Worm (Caenorhabditis elegans) whole organism, L2 larva: Measurements from ENCODE around the gene ZK1098.3.

Source experiments
- C34F6.9 ChIP-seq: fragments of 150-350 bp; optimal IDR thresholded peaks from 2 replicates; lab custom pipeline; 2014; ENCODE audit warnings: missing biosample characterization, missing genetic modification characterization
- F13H6.1 ChIP-seq: sonication (generic microtip); optimal IDR thresholded peaks from 2 replicates; lab custom pipeline; 2016; ENCODE audit warnings: missing genetic modification characterization, missing compliant biosample characterization
- R02D3.7 ChIP-seq: fragments of 150-350 bp; optimal IDR thresholded peaks from 2 replicates; lab custom pipeline; 2014; ENCODE audit warnings: missing biosample characterization, missing genetic modification characterization
- Y55F3AM.14 ChIP-seq: fragments of 200-800 bp; sonication (Bioruptor generic); optimal IDR thresholded peaks from 2 replicates; lab custom pipeline; 2018; ENCODE audit warnings: mild to moderate bottlenecking, missing genetic modification characterization, missing compliant biosample characterization
- ZK546.5 ChIP-seq: sonication (generic microtip); optimal IDR thresholded peaks from 2 replicates; lab custom pipeline; 2017; ENCODE audit warnings: missing biosample characterization, missing genetic modification characterization
- alr-1 ChIP-seq: fragments of 150-350 bp; optimal IDR thresholded peaks from 2 replicates; lab custom pipeline; 2014; ENCODE audit warnings: missing biosample characterization, missing genetic modification characterization
- aly-2 ChIP-seq: fragments of 150-350 bp; optimal IDR thresholded peaks from 2 replicates; lab custom pipeline; 2014; ENCODE audit warnings: missing biosample characterization, missing genetic modification characterization
- ama-1 ChIP-seq: fragments of 150-350 bp; optimal IDR thresholded peaks from 2 replicates; lab custom pipeline; 2018; ENCODE audit warnings: inconsistent platforms
- blmp-1 ChIP-seq: sonication (generic microtip); optimal IDR thresholded peaks from 2 replicates; lab custom pipeline; 2017; ENCODE audit warnings: missing genetic modification characterization, mild to moderate bottlenecking, missing compliant biosample characterization, antibody characterized with exemption, moderate library complexity; ENCODE audit not compliant: insufficient read depth
- crh-2 ChIP-seq: sonication (generic microtip); optimal IDR thresholded peaks from 2 replicates; lab custom pipeline; 2017; ENCODE audit warnings: missing biosample characterization, missing genetic modification characterization
- dmd-4 ChIP-seq: sonication (generic microtip); optimal IDR thresholded peaks from 2 replicates; lab custom pipeline; 2017; ENCODE audit warnings: missing biosample characterization, missing genetic modification characterization
- egl-27 ChIP-seq: sonication (generic microtip); optimal IDR thresholded peaks from 3 replicates; lab custom pipeline; 2017; ENCODE audit warnings: missing biosample characterization, missing genetic modification reagents, missing genetic modification characterization
- elt-1 ChIP-seq: fragments of 150-350 bp; optimal IDR thresholded peaks from 2 replicates; lab custom pipeline; 2014; ENCODE audit warnings: missing biosample characterization, missing genetic modification characterization
- elt-3 ChIP-seq: sonication (generic microtip); optimal IDR thresholded peaks from 2 replicates; lab custom pipeline; 2017; ENCODE audit warnings: missing biosample characterization, missing genetic modification characterization
- fos-1 ChIP-seq: fragments of 150-350 bp; optimal IDR thresholded peaks from 2 replicates; lab custom pipeline; 2014; ENCODE audit warnings: missing biosample characterization, missing genetic modification characterization
- gmeb-1 ChIP-seq: fragments of 150-350 bp; optimal IDR thresholded peaks from 2 replicates; lab custom pipeline; 2014; ENCODE audit warnings: missing biosample characterization, missing genetic modification characterization
- lin-11 ChIP-seq: fragments of 150-350 bp; sonication (generic microtip); optimal IDR thresholded peaks from 2 replicates; lab custom pipeline; 2014; ENCODE audit warnings: missing biosample characterization, missing genetic modification characterization, inconsistent platforms, mixed read lengths
- lin-13 ChIP-seq: fragments of 150-350 bp; optimal IDR thresholded peaks from 2 replicates; lab custom pipeline; 2014; ENCODE audit warnings: missing biosample characterization, missing genetic modification reagents, missing genetic modification characterization
- lsy-2 ChIP-seq, 2 experiments: fragments of 150-350 bp in 1 of 2; sonication (generic microtip) in 1 of 2; optimal IDR thresholded peaks; 2 replicates each; lab custom pipeline; 2014 to 2017; ENCODE audit warnings: missing biosample characterization in 2 of 2, missing genetic modification characterization in 2 of 2
- mab-5 ChIP-seq: fragments of 150-350 bp; optimal IDR thresholded peaks from 2 replicates; lab custom pipeline; 2014; ENCODE audit warnings: missing biosample characterization, missing genetic modification characterization
- mdl-1 ChIP-seq, 2 experiments: fragments of 150-350 bp in 1 of 2; sonication (generic microtip) in 1 of 2; optimal IDR thresholded peaks; 2 replicates each; lab custom pipeline; 2017; ENCODE audit warnings: missing biosample characterization in 2 of 2, missing genetic modification characterization in 2 of 2
- nhr-10 ChIP-seq: sonication (generic microtip); optimal IDR thresholded peaks from 2 replicates; lab custom pipeline; 2017; ENCODE audit warnings: missing biosample characterization, missing genetic modification characterization
- nhr-11 ChIP-seq: fragments of 150-350 bp; optimal IDR thresholded peaks from 2 replicates; lab custom pipeline; 2014; ENCODE audit warnings: missing biosample characterization, missing genetic modification characterization
- nhr-129 ChIP-seq: fragments of 150-350 bp; optimal IDR thresholded peaks from 2 replicates; lab custom pipeline; 2014; ENCODE audit warnings: missing biosample characterization, missing genetic modification characterization
- nhr-21 ChIP-seq: fragments of 150-350 bp; optimal IDR thresholded peaks from 2 replicates; lab custom pipeline; 2014; ENCODE audit warnings: missing biosample characterization, missing genetic modification characterization
- nhr-25 ChIP-seq: fragments of 150-350 bp; sonication (generic microtip); optimal IDR thresholded peaks from 3 replicates; lab custom pipeline; 2014; ENCODE audit warnings: missing biosample characterization, missing genetic modification characterization
- nhr-6 ChIP-seq: fragments of 150-350 bp; optimal IDR thresholded peaks from 2 replicates; lab custom pipeline; 2014; ENCODE audit warnings: missing biosample characterization, missing genetic modification characterization
- peb-1 ChIP-seq: fragments of 150-350 bp; optimal IDR thresholded peaks from 2 replicates; lab custom pipeline; 2014; ENCODE audit warnings: missing biosample characterization, missing genetic modification characterization
- skn-1 ChIP-seq: sonication (generic microtip); optimal IDR thresholded peaks from 2 replicates; lab custom pipeline; 2017; ENCODE audit warnings: missing biosample characterization, missing genetic modification characterization
- sma-3 ChIP-seq: sonication (generic microtip); optimal IDR thresholded peaks from 2 replicates; lab custom pipeline; 2016; ENCODE audit warnings: missing genetic modification reagents, missing genetic modification characterization, missing compliant biosample characterization
- sma-9 ChIP-seq, 2 experiments: fragments of 150-350 bp in 1 of 2; sonication (generic microtip) in 1 of 2; optimal IDR thresholded peaks; 2 replicates each; lab custom pipeline; 2014 to 2016; ENCODE audit warnings: missing genetic modification characterization in 2 of 2, mild to moderate bottlenecking in 1 of 2, missing biosample characterization in 1 of 2, missing compliant biosample characterization in 1 of 2, missing genetic modification reagents in 1 of 2, moderate library complexity in 1 of 2
- snpc-4 ChIP-seq: fragments of 150-350 bp; optimal IDR thresholded peaks from 2 replicates; lab custom pipeline; 2014; ENCODE audit warnings: missing biosample characterization, missing genetic modification characterization
- unc-39 ChIP-seq: fragments of 150-350 bp; optimal IDR thresholded peaks from 2 replicates; lab custom pipeline; 2014; ENCODE audit warnings: missing biosample characterization, missing genetic modification characterization
- ztf-1 ChIP-seq: fragments of 200-800 bp; sonication (Bioruptor generic); conservative IDR thresholded peaks from 2 replicates; pipeline ENCODE4 v1.3.6; 2022; ENCODE audit warnings: missing genetic modification characterization, missing compliant biosample characterization
- ztf-11 ChIP-seq: sonication (generic microtip); optimal IDR thresholded peaks from 2 replicates; lab custom pipeline; 2017; ENCODE audit warnings: missing biosample characterization, missing genetic modification characterization
- ztf-4 ChIP-seq: fragments of 150-350 bp; optimal IDR thresholded peaks from 2 replicates; lab custom pipeline; 2014; ENCODE audit warnings: missing biosample characterization, missing genetic modification characterization

The ZK1098.3 gene

DNA sequence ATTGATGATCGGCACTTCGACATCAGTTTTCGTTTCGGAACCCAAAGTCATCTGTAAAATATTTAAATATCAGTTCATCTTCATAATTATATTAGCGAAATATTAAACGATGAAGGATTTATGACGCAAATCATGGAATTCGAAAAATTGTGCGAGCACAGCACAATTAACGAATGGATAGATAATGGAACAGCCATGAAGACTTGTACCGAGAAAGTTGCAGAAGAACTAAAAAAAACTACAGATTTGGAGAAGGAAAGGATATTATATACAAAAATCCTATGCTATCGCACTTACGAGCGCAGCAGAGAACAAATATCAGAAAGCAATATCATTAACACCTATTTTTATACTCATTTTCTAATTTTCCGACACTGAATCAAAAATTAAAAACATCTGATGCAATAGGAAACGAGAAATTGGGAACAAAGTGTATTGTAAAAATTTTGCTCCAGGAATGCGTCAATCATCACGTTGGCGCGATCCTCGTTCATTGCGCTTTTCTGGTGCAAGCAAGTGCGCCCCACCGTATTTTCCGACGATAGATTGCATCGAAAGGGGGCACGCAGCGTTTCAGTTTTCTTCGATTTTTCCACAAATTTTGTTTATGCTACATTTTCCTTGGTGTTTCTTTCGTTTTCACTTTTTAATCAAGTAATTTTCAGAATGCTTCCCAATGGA, 17.0 kb downstream of the ZK1098.3 start, which contains the start of the genes clu-1 and prp-40 (continued):
- peak; percentile 91 for TF ChIP-seq F13H6.1 (tag; lab: Kevin White, UChicago)
- TF ChIP-seq dmd-4 (tag; lab: Kevin White, UChicago): no peak

DNA sequence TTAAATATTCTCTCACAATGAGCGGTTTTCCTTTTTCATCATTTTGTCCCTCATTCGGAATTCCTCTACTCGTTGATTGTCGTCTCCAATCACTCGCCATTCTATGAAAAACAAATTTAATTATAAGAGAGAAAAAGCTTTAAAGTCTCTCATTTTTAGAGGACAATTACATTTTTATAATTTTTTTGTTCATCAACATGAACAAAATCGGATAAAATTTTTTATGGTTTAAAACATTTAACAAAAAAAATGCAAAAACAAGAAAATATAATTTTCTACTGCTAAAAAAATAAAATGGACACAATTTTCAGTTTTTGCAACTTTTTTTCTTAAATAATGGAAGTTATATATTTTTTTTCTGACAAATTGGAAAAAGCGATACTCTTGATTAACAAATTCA, 22.4 kb downstream of the ZK1098.3 start, which contains the start of gene F55H2.7:
F55H2.7 (minus strand) TSS at position 101 of the 400 bp plus-strand sequence.
- no peak for TF ChIP-seq ztf-4 (tag; lab: Kevin White, UChicago)
- TF ChIP-seq peb-1 (tag; lab: Kevin White, UChicago): no peak
- no peak for TF ChIP-seq F13H6.1 (tag; lab: Kevin White, UChicago)
- TF ChIP-seq mdl-1 (tag; optimal IDR thresholded peaks at IDR 0.05; lab: Kevin White, UChicago): no peak
- no peak for TF ChIP-seq elt-3
- no peak for TF ChIP-seq elt-1 (tag; lab: Kevin White, UChicago)
- TF ChIP-seq skn-1: no peak

DNA sequence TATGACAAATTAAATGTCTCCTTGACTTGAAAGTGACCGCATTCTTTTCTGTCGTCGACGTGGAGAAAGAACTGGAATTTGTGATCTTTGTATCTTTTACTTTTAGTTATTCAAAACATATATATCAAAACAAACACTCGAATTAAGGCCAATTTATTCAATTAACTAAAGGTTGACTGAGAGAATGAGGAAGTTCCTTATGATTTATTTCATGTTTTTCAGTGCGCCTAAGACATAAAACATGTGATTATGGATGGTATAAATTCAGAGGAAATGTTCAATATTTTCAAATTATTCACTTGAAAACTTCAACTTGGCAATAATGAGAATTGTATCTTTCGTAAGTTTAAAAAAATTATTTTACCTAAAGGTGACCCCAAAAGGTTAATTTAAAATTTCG, 24.9 kb downstream of the ZK1098.3 start, which contains the start of gene F55H2.8:
F55H2.8 (plus strand) TSS at position 301 of the 400 bp plus-strand sequence.
- TF ChIP-seq R02D3.7 (tag; lab: Kevin White, UChicago): no peak

DNA sequence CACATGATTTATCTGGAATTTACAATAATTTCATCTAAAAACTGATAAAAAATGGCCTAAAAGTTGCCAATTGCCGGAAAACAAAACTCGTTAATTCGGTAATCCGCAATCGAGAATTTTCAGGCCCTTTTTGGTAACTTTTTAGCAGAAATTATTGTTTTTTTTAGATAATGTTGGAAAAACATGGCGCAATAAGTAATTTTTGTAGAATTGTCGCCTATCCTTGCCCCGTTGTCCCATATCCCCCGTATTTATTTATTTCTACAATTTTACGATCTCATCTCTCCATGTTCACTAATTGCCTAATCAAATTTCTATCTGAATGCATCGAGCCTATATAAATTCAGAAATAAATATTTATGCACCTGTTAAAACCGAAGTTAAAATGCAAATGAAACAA, 25.5 kb downstream of the ZK1098.3 start:
- TF ChIP-seq ztf-11 (no peak), gmeb-1 (tag; lab: Kevin White, UChicago) (no peak), blmp-1 (no peak), alr-1 (no peak), nhr-6 (tag; lab: Kevin White, UChicago) (no peak), aly-2 (tag; lab: Kevin White, UChicago) (no peak), Y55F3AM.14 (GFP tag; lab: Kevin White, UChicago) (no peak), mab-5 (no peak), fos-1 (tag; lab: Kevin White, UChicago) (no peak), lin-11 (tag; lab: Kevin White, UChicago) (no peak), elt-3 (no peak), ama-1 (no peak), crh-2 (tag; lab: Kevin White, UChicago) (no peak), nhr-25 (tag; lab: Kevin White, UChicago) (no peak), ZK546.5 (tag; lab: Kevin White, UChicago) (no peak), skn-1 (no peak), C34F6.9 (no peak), unc-39 (tag; lab: Kevin White, UChicago) (no peak), egl-27 (tag; lab: Kevin White, UChicago) (no peak)

DNA sequence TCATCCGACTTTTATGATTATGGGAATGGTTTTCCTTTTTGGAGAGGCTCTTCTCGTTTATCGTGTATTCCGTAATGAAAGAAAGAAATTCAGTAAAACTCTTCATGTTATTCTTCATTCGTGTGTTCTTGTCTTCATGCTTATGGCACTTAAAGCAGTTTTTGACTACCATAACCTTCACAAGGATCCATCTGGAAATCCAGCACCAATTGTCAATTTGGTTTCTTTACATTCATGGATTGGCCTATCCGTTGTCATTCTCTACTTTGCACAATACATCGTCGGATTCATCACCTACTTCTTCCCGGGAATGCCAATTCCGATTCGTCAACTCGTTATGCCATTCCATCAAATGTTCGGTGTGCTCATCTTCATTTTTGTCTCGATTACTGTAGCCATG, 26.8 kb downstream of the ZK1098.3 start:
- TF ChIP-seq skn-1 (no peak), sma-9 (GFP tag; optimal IDR thresholded peaks at IDR 0.05; lab: Kevin White, UChicago) (no peak), sma-9 (tag; optimal IDR thresholded peaks at IDR 0.05; lab: Kevin White, UChicago) (no peak), snpc-4 (no peak), egl-27 (tag; lab: Kevin White, UChicago) (no peak), lin-13 (GFP tag; lab: Kevin White, UChicago) (no peak), dmd-4 (tag; lab: Kevin White, UChicago) (no peak), ztf-1 (no peak), nhr-129 (no peak), gmeb-1 (tag; lab: Kevin White, UChicago) (no peak), Y55F3AM.14 (GFP tag; lab: Kevin White, UChicago) (no peak), nhr-11 (tag; lab: Kevin White, UChicago) (no peak), lsy-2 (tag; optimal IDR thresholded peaks at IDR 0.05; lab: Kevin White, UChicago) (no peak), sma-3 (GFP tag; lab: Kevin White, UChicago) (no peak), ama-1 (no peak), crh-2 (tag; lab: Kevin White, UChicago) (no peak), nhr-21 (tag; lab: Kevin White, UChicago) (no peak), nhr-10 (tag; lab: Kevin White, UChicago) (no peak)
